Worm (Caenorhabditis elegans): ENCODE results near the gene srx-12.
A peak's percentile ranks its signal among the peaks of the same experiment; 100 is the strongest.
"Not testable (repeated sequence)": the region's sequence is repeated elsewhere in the genome, so short reads cannot be mapped to it uniquely, and the experiment has no call there.

Gene srx-12

DNA sequence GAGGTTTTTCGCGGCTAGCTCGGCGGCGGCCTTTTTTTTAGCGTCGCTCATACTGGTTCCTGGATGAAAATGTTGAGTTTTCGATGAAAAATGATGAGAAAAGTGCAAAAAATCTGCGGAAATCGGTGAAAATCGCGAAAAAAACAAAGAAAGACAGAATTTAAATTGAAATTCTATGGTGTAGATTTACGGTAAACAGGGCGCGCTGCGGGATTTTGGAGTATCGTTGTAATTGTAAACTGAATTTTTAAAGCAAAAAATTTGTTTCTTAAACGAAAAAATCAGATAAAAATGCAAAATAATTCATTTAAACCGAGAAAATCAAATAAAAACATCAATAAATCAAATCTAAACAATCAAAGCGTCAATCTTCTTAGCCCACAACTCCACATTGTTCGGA lies 9.0 kb downstream of the srx-12 start, which contains the start of gene dcap-1:
TSS of gene dcap-1 (minus strand) at position 59 of the 400 bp plus-strand sequence.
- TF ChIP-seq attf-6 (GFP tag; IDR thresholded peaks at IDR 0.05) (no peak), lin-35 (GFP tag; optimal IDR thresholded peaks at IDR 0.05) (peak in 1 of 3 experiments; percentile 40), attf-3 (GFP tag; conservative IDR thresholded peaks at IDR 0.05) (peak; percentile 96), mcd-1 (GFP tag; IDR thresholded peaks at IDR 0.05) (peak; percentile 19; the same call in 1 of the 2 replicates), egrh-3 (GFP tag; IDR thresholded peaks at IDR 0.05) (no peak), ceh-100 (GFP tag; IDR thresholded peaks at IDR 0.05) (no peak)

DNA sequence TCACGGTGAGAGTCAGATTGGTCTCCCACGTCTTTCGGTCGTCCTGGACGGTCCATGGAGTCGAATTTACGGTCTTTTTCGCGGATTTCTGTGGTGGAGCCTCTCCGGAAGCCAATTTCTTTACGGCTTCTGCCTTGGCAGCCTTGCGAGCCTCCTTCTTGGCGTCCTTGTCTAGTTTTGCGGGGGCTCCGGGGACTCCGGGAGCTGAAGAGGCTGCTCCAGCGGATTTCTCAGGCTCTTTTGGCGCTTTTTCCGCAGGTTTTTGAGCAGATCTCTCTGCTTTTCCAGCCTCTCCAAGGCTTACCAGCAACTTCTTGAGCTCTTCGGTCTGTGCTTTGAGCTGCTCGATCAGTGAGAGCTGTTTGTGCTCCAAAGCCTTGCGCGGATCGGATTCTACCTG lies 10.0 kb downstream of the srx-12 start:
- no peak for TF ChIP-seq madf-8 (GFP tag; conservative IDR thresholded peaks at IDR 0.05)
- peak; percentile 66; the same call in 1 of the 2 replicates for TF ChIP-seq egrh-3 (GFP tag; IDR thresholded peaks at IDR 0.05)
- no peak for TF ChIP-seq T26A5.8 (tag; optimal IDR thresholded peaks at IDR 0.05)
- no peak for TF ChIP-seq sea-2 (GFP tag; IDR thresholded peaks at IDR 0.05)
- no peak for TF ChIP-seq attf-6 (GFP tag; IDR thresholded peaks at IDR 0.05)
- TF ChIP-seq dox-1 (GFP tag; IDR thresholded peaks at IDR 0.05) = peak; percentile 12; the same call in 1 of the 2 replicates
- peak; percentile 85 for TF ChIP-seq zfh-2 (GFP tag; conservative IDR thresholded peaks at IDR 0.05)
- TF ChIP-seq C06A6.2 (GFP tag; conservative IDR thresholded peaks at IDR 0.05) = no peak

DNA sequence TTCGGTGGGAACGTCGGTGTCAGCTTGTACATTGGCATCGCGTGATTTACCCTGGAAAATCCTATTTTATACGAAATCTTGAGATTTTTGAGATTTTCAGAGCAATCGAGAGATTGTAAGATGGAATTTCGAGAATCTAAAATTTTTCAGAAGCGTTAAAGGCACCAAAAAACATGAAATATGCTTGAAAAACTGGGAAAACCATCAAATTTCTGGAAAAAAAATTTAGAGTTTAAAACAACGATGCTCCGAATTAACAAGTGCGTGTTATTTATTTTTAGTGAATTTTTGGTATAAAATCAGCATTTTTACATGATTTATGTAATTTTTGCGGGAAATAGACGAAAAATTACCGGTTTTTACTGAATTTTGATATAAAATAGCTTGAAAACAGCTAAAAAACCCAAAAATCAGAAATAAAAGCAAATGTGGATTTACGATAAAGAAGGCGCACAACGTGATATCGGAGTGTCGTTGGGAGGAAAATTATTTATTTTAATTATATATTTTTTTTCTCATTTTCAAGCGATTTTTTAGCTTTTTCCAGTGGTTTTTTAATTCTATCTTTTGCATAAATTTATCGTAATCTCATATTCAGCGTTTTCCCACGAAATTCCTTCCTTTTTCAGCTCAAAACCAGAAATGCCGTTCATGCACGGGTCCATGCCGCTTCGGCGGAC lies 10.6 kb downstream of the srx-12 start, which contains the start of the genes Y55F3AM.13 and mrps-25:
TSS of gene Y55F3AM.13 (minus strand) at position 51 of the 680 bp plus-strand sequence.
TSS of gene mrps-25 (plus strand) at position 630 of the 680 bp plus-strand sequence.
- TF ChIP-seq hrde-1 (tag; optimal IDR thresholded peaks at IDR 0.05; ENCODE audit: borderline replicate concordance) = no peak
- peak; percentile 94 for TF ChIP-seq attf-3 (GFP tag; conservative IDR thresholded peaks at IDR 0.05)

DNA sequence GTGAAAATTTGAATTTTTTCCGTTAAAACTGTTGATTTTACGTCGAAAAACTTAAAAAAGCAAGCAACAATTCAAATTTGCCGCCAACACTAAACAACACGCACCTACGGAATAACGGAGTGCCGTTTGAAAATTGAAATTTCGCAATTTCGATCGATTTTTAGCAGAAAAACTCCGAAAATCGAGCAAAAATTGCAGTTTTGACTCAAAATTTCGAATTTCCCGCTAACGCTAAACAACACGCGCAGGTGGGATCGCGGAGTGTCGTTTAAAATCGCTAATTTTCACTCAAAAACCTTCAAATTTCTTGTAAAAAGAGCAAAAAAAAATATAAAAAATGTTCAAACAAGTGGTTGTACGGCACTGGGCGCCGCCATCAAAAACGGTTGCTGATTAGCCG lies 12.7 kb downstream of the srx-12 start:
- TF ChIP-seq lin-35 (GFP tag; optimal IDR thresholded peaks at IDR 0.05) (no peak), attf-3 (GFP tag; conservative IDR thresholded peaks at IDR 0.05) (peak; percentile 72), ceh-40 (GFP tag; IDR thresholded peaks at IDR 0.05) (no peak)

DNA sequence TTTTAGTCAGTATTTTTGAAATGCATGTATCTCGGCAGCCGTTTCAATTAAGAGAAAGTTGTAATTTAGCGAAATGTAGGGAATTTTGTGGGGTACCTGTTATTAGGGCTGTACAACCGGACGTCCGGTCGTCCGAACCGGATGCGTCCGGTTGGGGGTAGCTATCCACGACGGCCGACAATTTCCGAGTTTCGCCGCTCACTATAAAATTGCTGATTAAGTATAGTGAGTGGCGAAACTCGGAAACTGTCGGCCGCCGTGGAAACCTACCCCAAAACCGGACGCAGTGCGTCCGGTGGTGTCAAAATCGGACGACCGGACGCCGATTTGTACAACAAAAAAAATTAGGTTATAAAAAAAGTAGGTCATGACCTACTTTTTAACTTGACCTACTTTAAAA lies 15.9 kb downstream of the srx-12 start:
- not testable (repeated sequence) for TF ChIP-seq snpc-4 (GFP tag; optimal IDR thresholded peaks at IDR 0.05)
- TF ChIP-seq snpc-4 (tag; optimal IDR thresholded peaks at IDR 0.05) (peak in 3 of 4 experiments; percentile 24 to 91 (median 85)), hmg-1.2 (GFP tag; IDR thresholded peaks at IDR 0.05) (peak; percentile 64)

DNA sequence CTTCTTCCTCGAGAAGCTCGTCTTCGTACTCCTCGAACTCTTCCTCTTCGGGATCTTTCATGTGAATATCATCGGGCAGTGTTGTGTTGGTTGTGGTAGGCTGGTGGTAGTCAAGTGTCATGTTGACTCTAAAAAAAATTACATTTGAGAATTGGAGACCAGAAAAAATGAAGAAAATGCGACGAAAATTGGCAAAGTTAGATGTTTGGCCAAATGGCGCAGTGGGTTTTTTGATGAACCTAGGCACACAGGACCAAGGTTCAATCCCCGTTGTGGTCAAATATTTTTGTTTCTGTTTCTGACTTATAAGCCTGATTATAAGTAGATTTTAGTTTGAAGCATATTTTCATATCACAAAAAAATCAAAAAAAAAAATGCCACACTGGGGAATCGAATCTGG lies 17.3 kb downstream of the srx-12 start:
- TF ChIP-seq rpc-1 (optimal IDR thresholded peaks at IDR 0.05) = peak; percentile 21
- peak; percentile 62 for TF ChIP-seq rpc-1 (tag; optimal IDR thresholded peaks at IDR 0.05)
- TF ChIP-seq tbp1 (GFP tag; optimal IDR thresholded peaks at IDR 0.05) = peak; percentile 76
- peak; percentile 24; the same call in 1 of the 2 replicates for TF ChIP-seq attf-3 (GFP tag; conservative IDR thresholded peaks at IDR 0.05)
- TF ChIP-seq B0261.1 (tag; optimal IDR thresholded peaks at IDR 0.05) = peak; percentile 51
- TF ChIP-seq ccch-3 (GFP tag; optimal IDR thresholded peaks at IDR 0.05) = no peak
- no peak for TF ChIP-seq ztf-22 (GFP tag; optimal IDR thresholded peaks at IDR 0.05)
- TF ChIP-seq pbrm-1 (GFP tag; IDR thresholded peaks at IDR 0.05) = no peak

DNA sequence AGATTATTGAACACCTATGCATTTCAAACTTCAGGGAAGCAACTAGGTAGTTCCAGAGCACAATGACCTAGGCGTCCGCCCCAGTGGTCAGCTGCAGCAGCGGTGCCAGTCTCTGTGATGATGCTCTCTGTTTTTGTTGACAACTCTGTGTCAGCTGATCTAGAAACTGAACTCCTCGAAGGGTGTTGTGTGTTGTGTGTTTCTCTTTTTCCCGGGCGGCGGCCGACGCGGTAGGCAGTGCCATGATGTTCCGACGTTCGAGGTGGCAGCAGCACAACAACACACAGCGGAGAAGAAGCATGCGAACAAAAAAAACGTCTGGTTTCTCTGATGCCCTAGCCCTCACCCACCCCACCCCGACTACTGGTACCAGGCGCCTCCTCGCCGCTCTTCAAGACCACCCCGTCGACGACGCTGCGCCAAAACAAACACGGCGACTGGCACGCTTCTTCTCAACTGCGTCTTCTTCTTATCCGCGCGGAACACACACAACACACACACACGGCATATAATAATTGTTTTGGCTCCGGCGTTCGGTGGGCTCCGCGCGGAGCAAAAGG lies 18.6 kb downstream of the srx-12 start:
- TF ChIP-seq F55B11.4 (tag; optimal IDR thresholded peaks at IDR 0.05; ENCODE audit: borderline replicate concordance, insufficient read depth) (no peak), zfh-2 (GFP tag; conservative IDR thresholded peaks at IDR 0.05) (peak; percentile 89), egrh-3 (GFP tag; IDR thresholded peaks at IDR 0.05) (0 out of 2 replicates have a peak, but pooled peaks have one; percentile 54)

Data from whole organism, young adult.